Worm (Caenorhabditis elegans) whole organism, L1 larva: ENCODE data around the gene nlp-76.

Experiments
- Y116A8C.19 ChIP-seq: sonication (generic microtip); optimal IDR thresholded peaks from 2 replicates; lab custom pipeline; 2016; ENCODE audit warnings: missing compliant biosample characterization, missing genetic modification characterization, borderline replicate concordance
- ama-1 ChIP-seq: fragments of 150-350 bp; optimal IDR thresholded peaks from 2 replicates; lab custom pipeline; 2014
- ceh-82 ChIP-seq, 3 experiments: fragments of 150-350 bp in 1 of 3; sonication (generic microtip) in 2 of 3; optimal IDR thresholded peaks; 2 replicates each; lab custom pipeline; 2014 to 2017; ENCODE audit warnings: missing biosample characterization in 3 of 3, missing genetic modification characterization in 3 of 3
- ceh-90 ChIP-seq: sonication (generic microtip); optimal IDR thresholded peaks from 2 replicates; lab custom pipeline; 2016; ENCODE audit warnings: missing genetic modification characterization, missing compliant biosample characterization
- egl-27 ChIP-seq, 2 experiments: fragments of 150-350 bp in 1 of 2; sonication (generic microtip); optimal IDR thresholded peaks; 3 replicates each; lab custom pipeline; 2017 to 2018; ENCODE audit warnings: missing biosample characterization in 2 of 2, missing genetic modification characterization in 2 of 2, missing genetic modification reagents in 2 of 2
- hlh-4 ChIP-seq: sonication (generic microtip); optimal IDR thresholded peaks from 2 replicates; lab custom pipeline; 2016; ENCODE audit warnings: mild to moderate bottlenecking, missing genetic modification characterization, missing compliant biosample characterization
- lin-13 ChIP-seq: fragments of 150-350 bp; optimal IDR thresholded peaks from 2 replicates; lab custom pipeline; 2014; ENCODE audit warnings: missing biosample characterization, missing genetic modification reagents, missing genetic modification characterization
- lin-14 ChIP-seq: fragments of 200-800 bp; sonication (Bioruptor generic); optimal IDR thresholded peaks from 2 replicates; lab custom pipeline; 2018; ENCODE audit warnings: mild to moderate bottlenecking, missing genetic modification characterization, moderate library complexity, missing compliant biosample characterization
- mdl-1 ChIP-seq, 2 experiments: fragments of 150-350 bp; optimal IDR thresholded peaks; 2 replicates each; lab custom pipeline; 2014 to 2017; ENCODE audit warnings: missing biosample characterization in 2 of 2, missing genetic modification characterization in 2 of 2, inconsistent platforms in 1 of 2
- nhr-20 ChIP-seq: sonication (generic microtip); optimal IDR thresholded peaks from 2 replicates; lab custom pipeline; 2016; ENCODE audit warnings: mild to moderate bottlenecking, missing genetic modification characterization, missing compliant biosample characterization
- nhr-28 ChIP-seq: fragments of 150-350 bp; optimal IDR thresholded peaks from 2 replicates; lab custom pipeline; 2014; ENCODE audit warnings: missing biosample characterization, missing genetic modification characterization
- nhr-90 ChIP-seq: sonication (generic microtip); optimal IDR thresholded peaks from 2 replicates; lab custom pipeline; 2016; ENCODE audit warnings: mild to moderate bottlenecking, missing genetic modification characterization, missing compliant biosample characterization; ENCODE audit not compliant: poor library complexity
- ztf-11 ChIP-seq, 2 experiments: sonication (generic microtip); optimal IDR thresholded peaks; 2 replicates each; lab custom pipeline; 2016 to 2017; ENCODE audit warnings: missing genetic modification characterization in 2 of 2, missing biosample characterization in 1 of 2, missing compliant biosample characterization in 1 of 2

- TF ChIP-seq nhr-20 (no peak), Y116A8C.19 (tag; lab: Kevin White, UChicago) (no peak), ceh-82 (tag; optimal IDR thresholded peaks at IDR 0.05; lab: Kevin White, UChicago) (no peak), hlh-4 (tag; lab: Kevin White, UChicago) (no peak), egl-27 (tag; optimal IDR thresholded peaks at IDR 0.05; lab: Kevin White, UChicago) (no peak), lin-14 (GFP tag; lab: Kevin White, UChicago) (no peak), ceh-90 (no peak), lin-13 (no peak), ama-1 (lab: Kevin White, UChicago) (no peak), nhr-28 (tag; lab: Kevin White, UChicago) (no peak), nhr-90 (tag; lab: Kevin White, UChicago) (no peak), mdl-1 (tag; optimal IDR thresholded peaks at IDR 0.05; lab: Kevin White, UChicago) (no peak), ztf-11 (tag; optimal IDR thresholded peaks at IDR 0.05; lab: Kevin White, UChicago) (no peak)
These were observed 44.5 kb downstream of the nlp-76 start, which contains the start of gene R09A8.2 for ce11 chrX:12619165-12619564.
